Worm (Caenorhabditis elegans): ENCODE data around the gene ZK1010.4.

ce11 chrIII:12977559-12977958 is 3.3 kb upstream of the ZK1010.4 start, which contains the start of gene ZK1010.2:
- TF ChIP-seq nhr-237 (tag; optimal IDR thresholded peaks at IDR 0.05), result no peak
- TF ChIP-seq nhr-11 (tag; optimal IDR thresholded peaks at IDR 0.05), result no peak
- no peak for TF ChIP-seq fkh-10 (GFP tag; optimal IDR thresholded peaks at IDR 0.05)
- TF ChIP-seq ama-1 (optimal IDR thresholded peaks at IDR 0.05), result no peak
- TF ChIP-seq unc-39 (tag; optimal IDR thresholded peaks at IDR 0.05), result no peak
- no peak for TF ChIP-seq fos-1 (tag; optimal IDR thresholded peaks at IDR 0.05)
- TF ChIP-seq nhr-77 (tag; optimal IDR thresholded peaks at IDR 0.05), result no peak
- no peak for TF ChIP-seq mdl-1 (tag; optimal IDR thresholded peaks at IDR 0.05)
- no peak for TF ChIP-seq ZK546.5 (tag; optimal IDR thresholded peaks at IDR 0.05)
- no peak for TF ChIP-seq ztf-4 (tag; optimal IDR thresholded peaks at IDR 0.05)
- no peak for TF ChIP-seq ceh-82 (tag; optimal IDR thresholded peaks at IDR 0.05)
- TF ChIP-seq nhr-76 (tag; optimal IDR thresholded peaks at IDR 0.05), result no peak
